Worm (Caenorhabditis elegans): ENCODE data around the gene R05A10.3.

The R05A10.3 gene

ce11 chrIV:14194317-14194716 is 18.0 kb upstream of the R05A10.3 start:
- TF ChIP-seq lin-32 (GFP tag; optimal IDR thresholded peaks at IDR 0.05), result no peak

ce11 chrIV:14193196-14193595 is 16.9 kb upstream of the R05A10.3 start, which contains the start of gene K01G12.3:
K01G12.3 (plus strand) TSS chrIV:14193496.
- TF ChIP-seq nhr-2 (tag; optimal IDR thresholded peaks at IDR 0.05), result no peak
- no peak for TF ChIP-seq unc-39 (tag; optimal IDR thresholded peaks at IDR 0.05)
- TF ChIP-seq lsy-2 (tag; optimal IDR thresholded peaks at IDR 0.05), result no peak
- TF ChIP-seq mep-1 (tag; optimal IDR thresholded peaks at IDR 0.05), result no peak
- TF ChIP-seq mab-5 (tag; optimal IDR thresholded peaks at IDR 0.05), result no peak
- no peak for TF ChIP-seq ztf-11 (tag; optimal IDR thresholded peaks at IDR 0.05)
- TF ChIP-seq sem-2 (GFP tag; optimal IDR thresholded peaks at IDR 0.05), result no peak
- no peak for TF ChIP-seq unc-62 (GFP tag; optimal IDR thresholded peaks at IDR 0.05)
- TF ChIP-seq elt-1 (tag; optimal IDR thresholded peaks at IDR 0.05; ENCODE audit: borderline replicate concordance, insufficient read depth), result no peak
- no peak for TF ChIP-seq unc-120 (tag; optimal IDR thresholded peaks at IDR 0.05; ENCODE audit: poor library complexity, severe bottlenecking)
- TF ChIP-seq nhr-76 (tag; optimal IDR thresholded peaks at IDR 0.05), result no peak
- TF ChIP-seq mls-2 (tag; optimal IDR thresholded peaks at IDR 0.05), result no peak
- TF ChIP-seq blmp-1 (tag; optimal IDR thresholded peaks at IDR 0.05), result no peak
- no peak for TF ChIP-seq tbx-8 (GFP tag; optimal IDR thresholded peaks at IDR 0.05)

ce11 chrIV:14191919-14192318 is 15.6 kb upstream of the R05A10.3 start, which contains the start of gene K01G12.22:
K01G12.22 (plus strand) TSS chrIV:14192219.
- TF ChIP-seq mab-5 (tag; optimal IDR thresholded peaks at IDR 0.05), result no peak
- no peak for TF ChIP-seq tbx-8 (GFP tag; optimal IDR thresholded peaks at IDR 0.05)
- TF ChIP-seq unc-120 (tag; optimal IDR thresholded peaks at IDR 0.05; ENCODE audit: poor library complexity, severe bottlenecking), result no peak
- TF ChIP-seq elt-1 (tag; optimal IDR thresholded peaks at IDR 0.05; ENCODE audit: borderline replicate concordance, insufficient read depth), result no peak
- no peak for TF ChIP-seq blmp-1 (tag; optimal IDR thresholded peaks at IDR 0.05)

ce11 chrIV:14186264-14186663 is 10.0 kb upstream of the R05A10.3 start:
- TF ChIP-seq unc-39 (tag; optimal IDR thresholded peaks at IDR 0.05) (no peak), sem-2 (GFP tag; optimal IDR thresholded peaks at IDR 0.05) (no peak), sptf-1 (tag; optimal IDR thresholded peaks at IDR 0.05) (no peak), bed-3 (GFP tag; optimal IDR thresholded peaks at IDR 0.05) (no peak), nhr-2 (tag; optimal IDR thresholded peaks at IDR 0.05) (no peak), flh-1 (GFP tag; optimal IDR thresholded peaks at IDR 0.05) (no peak), nhr-12 (tag; optimal IDR thresholded peaks at IDR 0.05) (no peak), elt-3 (tag; optimal IDR thresholded peaks at IDR 0.05) (no peak), unc-62 (GFP tag; optimal IDR thresholded peaks at IDR 0.05) (no peak), lsy-2 (tag; optimal IDR thresholded peaks at IDR 0.05) (no peak), mab-5 (tag; optimal IDR thresholded peaks at IDR 0.05) (no peak), ceh-43 (GFP tag; optimal IDR thresholded peaks at IDR 0.05) (no peak), lin-32 (GFP tag; optimal IDR thresholded peaks at IDR 0.05) (no peak), elt-1 (tag; optimal IDR thresholded peaks at IDR 0.05; ENCODE audit: borderline replicate concordance, insufficient read depth) (no peak), M03D4.4 (tag; optimal IDR thresholded peaks at IDR 0.05) (no peak), drap-1 (GFP tag; optimal IDR thresholded peaks at IDR 0.05) (no peak), unc-120 (tag; optimal IDR thresholded peaks at IDR 0.05; ENCODE audit: poor library complexity, severe bottlenecking) (no peak)

ce11 chrIV:14182077-14182476 is 5.8 kb upstream of the R05A10.3 start, which contains the start of gene R05A10.1:
R05A10.1 (plus strand) TSS chrIV:14182377.
- no peak for TF ChIP-seq ham-2 (GFP tag; optimal IDR thresholded peaks at IDR 0.05)
- no peak for TF ChIP-seq tbx-8 (GFP tag; optimal IDR thresholded peaks at IDR 0.05)
- TF ChIP-seq unc-39 (tag; optimal IDR thresholded peaks at IDR 0.05), result no peak
- TF ChIP-seq M03D4.4 (tag; optimal IDR thresholded peaks at IDR 0.05), result no peak
- TF ChIP-seq flh-1 (GFP tag; optimal IDR thresholded peaks at IDR 0.05), result no peak

ce11 chrIV:14177058-14177457 is 785 bp upstream of the R05A10.3 start, which contains the start of gene R05A10.2:
R05A10.2 (plus strand) TSS chrIV:14177271.
- TF ChIP-seq unc-62 (GFP tag; optimal IDR thresholded peaks at IDR 0.05) (no peak), drap-1 (GFP tag; optimal IDR thresholded peaks at IDR 0.05) (no peak), elt-1 (tag; optimal IDR thresholded peaks at IDR 0.05; ENCODE audit: borderline replicate concordance, insufficient read depth) (no peak), ceh-83 (GFP tag; optimal IDR thresholded peaks at IDR 0.05) (no peak), blmp-1 (tag; optimal IDR thresholded peaks at IDR 0.05) (no peak), bed-3 (GFP tag; optimal IDR thresholded peaks at IDR 0.05) (no peak), nhr-2 (tag; optimal IDR thresholded peaks at IDR 0.05) (no peak), hlh-1 (tag; optimal IDR thresholded peaks at IDR 0.05) (no peak)
